Worm (Caenorhabditis elegans): ENCODE results near the gene R155.3.

DNA sequence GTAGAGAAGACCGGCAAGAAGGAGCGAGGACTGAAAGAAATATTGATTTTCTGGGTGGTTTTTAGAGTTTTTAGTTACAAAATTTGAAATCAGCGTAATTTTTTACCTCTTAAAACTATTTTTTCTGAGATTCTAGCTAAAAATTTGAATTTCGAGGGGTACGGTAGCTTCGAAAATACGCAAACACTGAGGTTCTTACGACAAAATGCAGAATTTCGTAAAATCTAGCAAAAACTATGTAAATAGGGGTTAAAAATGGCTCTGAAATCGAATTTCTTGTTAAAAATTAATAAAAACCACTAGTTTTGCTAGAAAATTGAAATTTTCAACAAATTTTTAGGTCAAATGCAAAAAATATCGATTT lies 36.9 kb downstream of the R155.3 start:
- TF ChIP-seq nhr-102 (tag; optimal IDR thresholded peaks at IDR 0.05) (no peak), dve-1 (tag; optimal IDR thresholded peaks at IDR 0.05; ENCODE audit: insufficient read depth) (no peak), ama-1 (optimal IDR thresholded peaks at IDR 0.05) (no peak), lin-39 (tag; optimal IDR thresholded peaks at IDR 0.05) (no peak)
